Worm (Caenorhabditis elegans): ENCODE data around the gene ech-4.

The ech-4 gene

ce11 chrII:10852880-10853279 is 32.0 kb downstream of the ech-4 start:
- TF ChIP-seq hpl-2 (GFP tag; optimal IDR thresholded peaks at IDR 0.05) (no peak), ceh-8 (GFP tag; optimal IDR thresholded peaks at IDR 0.05) (no peak), F16B12.6 (tag; optimal IDR thresholded peaks at IDR 0.05) (no peak), pqm-1 (tag; optimal IDR thresholded peaks at IDR 0.05) (no peak), lin-15B (tag; optimal IDR thresholded peaks at IDR 0.05) (no peak), unc-130 (tag; optimal IDR thresholded peaks at IDR 0.05) (no peak), swsn-7 (tag; optimal IDR thresholded peaks at IDR 0.05) (no peak), dpl-1 (GFP tag; optimal IDR thresholded peaks at IDR 0.05) (no peak)

ce11 chrII:10857077-10857476 is 36.2 kb downstream of the ech-4 start, which contains the start of gene M106.7:
M106.7 (minus strand) TSS chrII:10857177.
- TF ChIP-seq ztf-11 (tag; optimal IDR thresholded peaks at IDR 0.05) (no peak), nhr-84 (tag; optimal IDR thresholded peaks at IDR 0.05) (no peak), snpc-4 (tag; optimal IDR thresholded peaks at IDR 0.05) (no peak), unc-86 (tag; optimal IDR thresholded peaks at IDR 0.05) (no peak)

DNA sequence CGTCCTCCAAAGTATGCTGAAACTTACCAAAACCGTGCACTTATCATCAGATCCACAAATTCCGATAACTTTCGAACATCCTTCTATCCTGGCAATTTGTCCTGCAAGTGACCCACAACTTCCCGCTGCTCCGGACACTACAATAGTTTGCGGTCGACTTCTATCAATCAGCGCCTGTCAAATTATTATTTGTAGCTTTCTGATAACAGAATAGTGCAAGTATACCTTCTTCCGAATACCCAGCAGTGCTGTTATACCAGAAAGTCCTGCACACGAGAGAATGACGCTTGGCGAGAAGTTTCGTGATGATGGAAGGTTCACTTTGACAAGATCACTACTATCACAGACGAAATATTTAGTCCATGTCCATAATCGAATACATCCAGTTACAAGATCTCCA is 38.5 kb downstream of the ech-4 start:
- TF ChIP-seq unc-130 (tag; optimal IDR thresholded peaks at IDR 0.05) (no peak), skn-1 (tag; optimal IDR thresholded peaks at IDR 0.05) (no peak), lin-15B (tag; optimal IDR thresholded peaks at IDR 0.05) (no peak), lin-13 (GFP tag; optimal IDR thresholded peaks at IDR 0.05) (no peak)

- TF ChIP-seq elt-2 (tag; optimal IDR thresholded peaks at IDR 0.05) (peak; percentile 37), nhr-12 (tag; optimal IDR thresholded peaks at IDR 0.05) (no peak), elt-3 (tag; optimal IDR thresholded peaks at IDR 0.05) (peak in 1 of 6 experiments; percentile 53), pqm-1 (tag; optimal IDR thresholded peaks at IDR 0.05) (no peak), unc-86 (tag; optimal IDR thresholded peaks at IDR 0.05) (no peak), ztf-11 (tag; optimal IDR thresholded peaks at IDR 0.05) (no peak), dpl-1 (GFP tag; optimal IDR thresholded peaks at IDR 0.05) (no peak), irx-1 (tag; optimal IDR thresholded peaks at IDR 0.05) (no peak), ceh-63 (GFP tag; optimal IDR thresholded peaks at IDR 0.05) (no peak), hlh-4 (tag; optimal IDR thresholded peaks at IDR 0.05) (no peak), lin-35 (GFP tag; optimal IDR thresholded peaks at IDR 0.05) (peak in 1 of 2 experiments; percentile 47), nhr-71 (tag; optimal IDR thresholded peaks at IDR 0.05) (peak; percentile 18), isw-1 (GFP tag; IDR thresholded peaks at IDR 0.05) (no peak), sox-4 (tag; optimal IDR thresholded peaks at IDR 0.05) (no peak), skn-1 (tag; optimal IDR thresholded peaks at IDR 0.05) (no peak), mdl-1 (tag; optimal IDR thresholded peaks at IDR 0.05) (no peak), grh-1 (GFP tag; IDR thresholded peaks at IDR 0.05) (no peak), nhr-20 (tag; optimal IDR thresholded peaks at IDR 0.05) (peak; percentile 30), rnt-1 (tag; optimal IDR thresholded peaks at IDR 0.05) (no peak), lin-15B (tag; optimal IDR thresholded peaks at IDR 0.05) (no peak), ceh-82 (tag; optimal IDR thresholded peaks at IDR 0.05) (no peak)
These were observed 40.0 kb downstream of the ech-4 start, which contains the start of gene M106.3 for ce11 chrII:10860840-10861239. M106.3 (minus strand) TSS chrII:10860909.

DNA sequence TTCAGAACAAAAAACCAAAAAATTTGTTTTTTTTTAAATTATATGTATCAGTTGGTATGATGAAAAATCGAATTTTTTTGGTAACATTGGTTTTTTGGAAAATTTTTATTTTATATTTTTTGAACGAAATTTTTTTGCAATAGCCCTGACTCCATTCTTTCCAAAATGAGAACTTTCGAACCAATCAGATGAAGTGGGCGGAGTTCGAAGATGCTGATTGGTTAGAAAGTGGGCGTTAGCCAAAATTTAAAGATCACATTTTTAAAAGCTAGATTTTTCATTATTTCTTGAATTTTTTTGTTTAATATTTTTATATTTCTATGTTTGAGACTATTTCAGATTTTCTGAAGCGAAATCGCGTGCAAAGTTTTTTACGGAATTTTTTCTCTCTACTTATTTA is 40.5 kb downstream of the ech-4 start:
- TF ChIP-seq fkh-4 (tag; optimal IDR thresholded peaks at IDR 0.05; ENCODE audit: borderline replicate concordance) (no peak), nhr-85 (tag) (peak; percentile 22)

DNA sequence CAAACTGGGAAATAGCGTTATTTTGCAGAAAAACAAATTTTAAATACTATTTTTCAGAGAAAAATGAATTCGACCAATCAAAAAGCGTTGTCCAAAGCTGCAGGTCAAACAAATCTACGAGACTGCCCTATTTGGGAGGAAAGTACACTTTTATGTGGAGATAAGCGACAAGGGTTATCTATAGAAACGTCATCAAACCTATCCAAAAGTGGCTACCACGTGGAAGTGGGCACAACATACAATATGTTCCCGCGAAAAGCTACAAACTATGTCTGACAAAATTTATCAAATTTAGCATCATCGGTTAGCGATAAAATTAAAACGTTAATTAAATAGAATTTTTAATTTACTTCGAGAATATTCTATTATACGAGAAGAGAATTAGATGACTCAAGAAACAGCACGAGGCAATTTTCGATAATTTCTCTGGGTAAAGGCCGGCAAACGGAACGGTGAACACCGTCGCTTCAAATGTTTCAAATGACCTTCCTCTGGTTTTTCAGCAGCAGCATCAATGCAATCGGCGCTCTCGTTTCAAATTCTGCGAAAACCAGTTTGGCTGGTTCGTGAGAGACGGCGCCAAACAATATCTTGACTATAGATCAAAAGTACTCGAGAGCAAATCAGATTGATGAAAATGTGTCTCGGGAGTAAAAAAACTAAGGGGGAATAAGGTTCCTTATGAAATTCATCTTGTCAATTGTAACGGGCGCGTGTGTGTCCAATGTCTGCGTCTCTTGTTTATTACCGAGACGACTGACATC is 41.1 kb downstream of the ech-4 start:
- peak; percentile 43 for TF ChIP-seq skn-1 (tag; optimal IDR thresholded peaks at IDR 0.05)
- TF ChIP-seq nhr-20 (tag; optimal IDR thresholded peaks at IDR 0.05), result peak; percentile 16
- peak; percentile 74 for TF ChIP-seq nhr-85 (tag)
- TF ChIP-seq elt-2 (tag; optimal IDR thresholded peaks at IDR 0.05), result peak; percentile 83
- TF ChIP-seq xbp-1 (tag; optimal IDR thresholded peaks at IDR 0.05), result peak; percentile 19
- TF ChIP-seq C16A3.4 (tag; optimal IDR thresholded peaks at IDR 0.05), result no peak
- TF ChIP-seq efl-1 (optimal IDR thresholded peaks at IDR 0.05), result no peak
- TF ChIP-seq efl-1 (GFP tag; optimal IDR thresholded peaks at IDR 0.05 in 1 of 2), result peak in 1 of 2 experiments; percentile 57
- TF ChIP-seq blmp-1 (tag; optimal IDR thresholded peaks at IDR 0.05), result peak; percentile 31
- peak; percentile 32 for TF ChIP-seq mep-1 (tag; optimal IDR thresholded peaks at IDR 0.05)
- TF ChIP-seq mdl-1 (tag; optimal IDR thresholded peaks at IDR 0.05), result peak in 1 of 2 experiments; percentile 12
- peak; percentile 34 for TF ChIP-seq lin-14 (GFP tag; optimal IDR thresholded peaks at IDR 0.05)
- TF ChIP-seq grh-1 (GFP tag; IDR thresholded peaks at IDR 0.05), result peak; percentile 62
- peak in 1 of 3 experiments; percentile 1 for TF ChIP-seq dpl-1 (GFP tag; optimal IDR thresholded peaks at IDR 0.05)
- peak; percentile 27 for TF ChIP-seq nhr-71 (tag; optimal IDR thresholded peaks at IDR 0.05)
- TF ChIP-seq C34B4.2 (tag; optimal IDR thresholded peaks at IDR 0.05), result no peak
- no peak for TF ChIP-seq pag-3 (tag; optimal IDR thresholded peaks at IDR 0.05; ENCODE audit: borderline replicate concordance, insufficient read depth)
- TF ChIP-seq lin-35 (GFP tag; optimal IDR thresholded peaks at IDR 0.05), result peak in 1 of 2 experiments; percentile 36
- TF ChIP-seq zag-1 (tag; optimal IDR thresholded peaks at IDR 0.05), result no peak
